Fruit fly (Drosophila melanogaster) whole organism, adult: ENCODE results near the gene CG33669.

Experiments used
- CG11617 ChIP-seq: fragments of 200-800 bp; sonication (Bioruptor generic); optimal IDR thresholded peaks from 2 replicates; lab custom pipeline; 2017; ENCODE audit warnings: mild to moderate bottlenecking, missing biosample characterization, missing genetic modification reagents, missing genetic modification characterization
- CG14711 ChIP-seq: fragments of 200-800 bp; sonication (Bioruptor generic); optimal IDR thresholded peaks from 2 replicates; lab custom pipeline; 2018; ENCODE audit warnings: missing biosample characterization, mild to moderate bottlenecking, missing genetic modification characterization, moderate library complexity
- Clk ChIP-seq: fragments of 200-800 bp; sonication (Bioruptor generic); optimal IDR thresholded peaks from 2 replicates; lab custom pipeline; 2017; ENCODE audit warnings: missing biosample characterization, missing genetic modification characterization
- kay ChIP-seq: fragments of 200-800 bp; sonication (Bioruptor generic); peaks from one replicate; lab custom pipeline; 2016; ENCODE audit warnings: missing biosample characterization, missing genetic modification characterization, borderline replicate concordance
- pad ChIP-seq: fragments of 200-800 bp; sonication (Bioruptor generic); optimal IDR thresholded peaks from 3 replicates; lab custom pipeline; 2017; ENCODE audit warnings: missing biosample characterization, missing genetic modification characterization, mild to moderate bottlenecking, moderate library complexity, missing genetic modification reagents
- toe ChIP-seq: fragments of 200-800 bp; sonication (Bioruptor generic); optimal IDR thresholded peaks from 2 replicates; lab custom pipeline; 2016; ENCODE audit warnings: missing biosample characterization, missing genetic modification characterization

- TF ChIP-seq Clk (GFP tag; lab: Kevin White, UChicago) (no peak), pad (GFP tag; lab: Kevin White, UChicago) (no peak), CG14711 (tag; lab: Kevin White, UChicago) (no peak), CG11617 (GFP tag; lab: Kevin White, UChicago) (no peak), kay (GFP tag; lab: Kevin White, UChicago) (no peak), toe (no peak)
Observed at dm6 chrX:6354163-6354562, 45.7 kb downstream of the CG33669 start.
